Fruit fly (Drosophila melanogaster) whole organism, embryonic: ENCODE results near the gene CG5172.

ENCODE experiments used
- Adf1 ChIP-seq: fragments of 200-800 bp; sonication (Bioruptor generic); IDR thresholded peaks from 2 replicates; pipeline ENCODE4 v1.3.6; 2022; ENCODE audit warnings: missing biosample characterization, missing genetic modification characterization
- B-H2 ChIP-seq: fragments of 200-800 bp; sonication (Bioruptor generic); optimal IDR thresholded peaks from 2 replicates; lab custom pipeline; 2018; ENCODE audit warnings: missing biosample characterization, mild to moderate bottlenecking, missing genetic modification characterization
- Bdp1 ChIP-seq: fragments of 200-800 bp; sonication (Bioruptor generic); optimal IDR thresholded peaks from 3 replicates; lab custom pipeline; 2016; ENCODE audit warnings: missing biosample characterization, missing genetic modification characterization
- CG10654 ChIP-seq: fragments of 200-800 bp; sonication (Bioruptor generic); optimal IDR thresholded peaks from 2 replicates; lab custom pipeline; 2016; ENCODE audit warnings: missing biosample characterization, missing genetic modification characterization
- CG11093 ChIP-seq: fragments of 200-800 bp; sonication (Bioruptor generic); IDR thresholded peaks from 3 replicates; pipeline ENCODE4 v1.3.6; 2022; ENCODE audit warnings: missing biosample characterization, missing genetic modification characterization
- CG11695 ChIP-seq: fragments of 200-800 bp; sonication (Bioruptor generic); IDR thresholded peaks from 3 replicates; pipeline ENCODE4 v1.3.6; 2022; ENCODE audit warnings: missing biosample characterization, missing genetic modification characterization
- CG12391 ChIP-seq: fragments of 200-800 bp; sonication (Bioruptor generic); optimal IDR thresholded peaks from 3 replicates; lab custom pipeline; 2018; ENCODE audit warnings: missing biosample characterization, mild to moderate bottlenecking, missing genetic modification characterization, moderate library complexity
- CG12942 ChIP-seq: fragments of 200-800 bp; sonication (Bioruptor generic); optimal IDR thresholded peaks from 3 replicates; lab custom pipeline; 2016; ENCODE audit warnings: missing biosample characterization, missing genetic modification characterization
- CG13287 ChIP-seq: fragments of 200-800 bp; sonication (Bioruptor generic); IDR thresholded peaks from 2 replicates; pipeline ENCODE4 v1.3.6; 2022; ENCODE audit warnings: missing biosample characterization, missing genetic modification characterization; ENCODE audit not compliant: partially characterized antibody
- CG14014 ChIP-seq: fragments of 200-800 bp; sonication (Bioruptor generic); IDR thresholded peaks from 2 replicates; pipeline ENCODE4 v1.3.6; 2022; ENCODE audit warnings: missing biosample characterization, missing genetic modification characterization
- CG15011 ChIP-seq: fragments of 200-800 bp; sonication (Bioruptor generic); optimal IDR thresholded peaks from 3 replicates; lab custom pipeline; 2018; ENCODE audit warnings: missing biosample characterization, mild to moderate bottlenecking, missing genetic modification characterization
- CG15514 ChIP-seq: fragments of 200-800 bp; sonication (Bioruptor generic); optimal IDR thresholded peaks from 3 replicates; lab custom pipeline; 2017; ENCODE audit warnings: missing biosample characterization, missing genetic modification characterization, mild to moderate bottlenecking, moderate library complexity, missing genetic modification reagents
- CG17385 ChIP-seq: fragments of 200-800 bp; sonication (Bioruptor generic); optimal IDR thresholded peaks from 3 replicates; lab custom pipeline; 2018; ENCODE audit warnings: missing biosample characterization, mild to moderate bottlenecking, missing genetic modification characterization
- CG1792 ChIP-seq: fragments of 200-800 bp; sonication (Bioruptor generic); optimal IDR thresholded peaks from 2 replicates; lab custom pipeline; 2016; ENCODE audit warnings: missing biosample characterization, missing genetic modification characterization
- CG2202 ChIP-seq: fragments of 200-800 bp; sonication (Bioruptor generic); optimal IDR thresholded peaks from 2 replicates; lab custom pipeline; 2018; ENCODE audit warnings: missing biosample characterization, mild to moderate bottlenecking, missing genetic modification characterization
- CG2712 ChIP-seq: fragments of 200-800 bp; optimal IDR thresholded peaks from 3 replicates; lab custom pipeline; 2019; ENCODE audit warnings: missing biosample characterization, mild to moderate bottlenecking, missing genetic modification characterization, moderate library complexity
- CG2889 ChIP-seq: fragments of 200-800 bp; sonication (Bioruptor generic); IDR thresholded peaks from 3 replicates; pipeline ENCODE4 v1.3.6; 2022; ENCODE audit warnings: missing biosample characterization, missing genetic modification characterization
- CG32772 ChIP-seq: fragments of 200-800 bp; sonication (Bioruptor generic); IDR thresholded peaks from 2 replicates; pipeline ENCODE4 v1.3.6; 2022; ENCODE audit warnings: missing biosample characterization, missing genetic modification characterization
- CG4328 ChIP-seq: fragments of 200-800 bp; sonication (Bioruptor generic); optimal IDR thresholded peaks from 3 replicates; lab custom pipeline; 2017; ENCODE audit warnings: missing biosample characterization, missing genetic modification reagents, missing genetic modification characterization
- CG4707 ChIP-seq: fragments of 200-800 bp; sonication (Bioruptor generic); optimal IDR thresholded peaks from 2 replicates; lab custom pipeline; 2018; ENCODE audit warnings: missing biosample characterization, mild to moderate bottlenecking, missing genetic modification characterization, moderate library complexity
- CG7928 ChIP-seq: fragments of 200-800 bp; sonication (Bioruptor generic); optimal IDR thresholded peaks from 2 replicates; lab custom pipeline; 2017; ENCODE audit warnings: missing biosample characterization, mild to moderate bottlenecking, missing genetic modification characterization
- CG9437 ChIP-seq: fragments of 200-800 bp; sonication (Bioruptor generic); optimal IDR thresholded peaks from 2 replicates; lab custom pipeline; 2018; ENCODE audit warnings: missing biosample characterization, mild to moderate bottlenecking, missing genetic modification characterization
- CG9797 ChIP-seq: fragments of 200-800 bp; sonication (Bioruptor generic); optimal IDR thresholded peaks from 3 replicates; lab custom pipeline; 2018; ENCODE audit warnings: missing biosample characterization, mild to moderate bottlenecking, missing genetic modification characterization
- Dad ChIP-seq: fragments of 200-800 bp; sonication (Bioruptor generic); optimal IDR thresholded peaks from 3 replicates; lab custom pipeline; 2016; ENCODE audit warnings: missing biosample characterization, missing genetic modification characterization
- Dip2 ChIP-seq: fragments of 200-800 bp; sonication (Bioruptor generic); IDR thresholded peaks from 2 replicates; pipeline ENCODE4 v1.3.6; 2022; ENCODE audit warnings: missing biosample characterization, missing genetic modification characterization
- Doc3 ChIP-seq: fragments of 200-800 bp; sonication (Bioruptor generic); IDR thresholded peaks from 3 replicates; pipeline ENCODE4 v1.3.6; 2022; ENCODE audit warnings: missing biosample characterization, missing genetic modification characterization; ENCODE audit not compliant: partially characterized antibody
- Ets97D ChIP-seq: fragments of 200-800 bp; sonication (Bioruptor generic); optimal IDR thresholded peaks from 3 replicates; lab custom pipeline; 2016; ENCODE audit warnings: missing biosample characterization, missing genetic modification characterization
- Fer3 ChIP-seq: fragments of 200-800 bp; sonication (Bioruptor generic); optimal IDR thresholded peaks from 2 replicates; lab custom pipeline; 2018; ENCODE audit warnings: missing biosample characterization, mild to moderate bottlenecking, missing genetic modification characterization, moderate library complexity
- H15 ChIP-seq: fragments of 200-800 bp; sonication (Bioruptor generic); IDR thresholded peaks from 3 replicates; pipeline ENCODE4 v1.3.6; 2022; ENCODE audit warnings: missing biosample characterization, missing genetic modification characterization
- Kr ChIP-seq: fragments of 200-800 bp; sonication (Bioruptor generic); optimal IDR thresholded peaks from 2 replicates; lab custom pipeline; 2017; ENCODE audit warnings: missing biosample characterization, mild to moderate bottlenecking, missing genetic modification characterization
- Neu2 ChIP-seq: fragments of 200-800 bp; sonication (Bioruptor generic); optimal IDR thresholded peaks from 3 replicates; lab custom pipeline; 2016; ENCODE audit warnings: missing biosample characterization, missing genetic modification characterization, borderline replicate concordance
- Rfx ChIP-seq: fragments of 200-800 bp; sonication (Bioruptor generic); IDR thresholded peaks from 2 replicates; pipeline ENCODE4 v1.3.6; 2022; ENCODE audit warnings: missing biosample characterization, missing genetic modification characterization
- Usf ChIP-seq: fragments of 200-800 bp; sonication (Bioruptor generic); optimal IDR thresholded peaks from 2 replicates; lab custom pipeline; 2017; ENCODE audit warnings: missing genotype, missing biosample characterization, missing genetic modification characterization
- ato ChIP-seq: fragments of 200-800 bp; sonication (Bioruptor generic); IDR thresholded peaks from 2 replicates; pipeline ENCODE4 v1.3.6; 2022; ENCODE audit warnings: missing biosample characterization, missing genetic modification characterization; ENCODE audit not compliant: partially characterized antibody
- crol ChIP-seq: fragments of 200-800 bp; sonication (Bioruptor generic); IDR thresholded peaks from 2 replicates; pipeline ENCODE4 v1.3.6; 2022; ENCODE audit warnings: missing biosample characterization, missing genetic modification characterization
- dati ChIP-seq: fragments of 200-800 bp; sonication (Bioruptor generic); IDR thresholded peaks from 2 replicates; pipeline ENCODE4 v1.3.6; 2022; ENCODE audit warnings: missing biosample characterization, missing genetic modification characterization
- dmrt11E ChIP-seq: fragments of 200-800 bp; sonication (Bioruptor generic); optimal IDR thresholded peaks from 3 replicates; lab custom pipeline; 2018; ENCODE audit warnings: missing biosample characterization, mild to moderate bottlenecking, missing genetic modification characterization, moderate library complexity
- fru ChIP-seq: fragments of >200 bp; optimal IDR thresholded peaks from 2 replicates; lab custom pipeline; 2017
- fu2 ChIP-seq: fragments of 200-800 bp; sonication (Bioruptor generic); optimal IDR thresholded peaks from 2 replicates; lab custom pipeline; 2016; ENCODE audit warnings: missing biosample characterization, missing genetic modification characterization
- gfzf ChIP-seq: fragments of 200-800 bp; sonication (Bioruptor generic); optimal IDR thresholded peaks from 2 replicates; lab custom pipeline; 2016; ENCODE audit warnings: missing biosample characterization, mild to moderate bottlenecking, missing genetic modification characterization, moderate library complexity
- h ChIP-seq: fragments of >200 bp; optimal IDR thresholded peaks from 2 replicates; lab custom pipeline; 2017
- lov ChIP-seq, 2 experiments: fragments of 200-800 bp in 1 of 2; fragments of >200 bp in 1 of 2; sonication (Bioruptor generic) in 1 of 2; IDR thresholded peaks in 1 of 2; optimal IDR thresholded peaks in 1 of 2; 2 replicates in 1 of 2; 3 replicates in 1 of 2; pipeline versions ENCODE4 v1.3.6 to Lab custom; 2017 to 2022; ENCODE audit warnings: missing biosample characterization in 1 of 2, missing genetic modification characterization in 1 of 2
- pfk ChIP-seq: fragments of 200-800 bp; sonication (Bioruptor generic); optimal IDR thresholded peaks from 2 replicates; lab custom pipeline; 2018; ENCODE audit warnings: missing biosample characterization, mild to moderate bottlenecking, missing genetic modification characterization, moderate library complexity
- phol ChIP-seq: fragments of 200-800 bp; sonication (Bioruptor generic); optimal IDR thresholded peaks from 3 replicates; lab custom pipeline; 2018; ENCODE audit warnings: missing biosample characterization, mild to moderate bottlenecking, missing genetic modification characterization, moderate library complexity
- salm ChIP-seq: fragments of 200-800 bp; sonication (Bioruptor generic); optimal IDR thresholded peaks from 2 replicates; lab custom pipeline; 2018; ENCODE audit warnings: missing biosample characterization, mild to moderate bottlenecking, missing genetic modification characterization
- scrt ChIP-seq: fragments of 200-800 bp; sonication (Bioruptor generic); optimal IDR thresholded peaks from 2 replicates; lab custom pipeline; 2018; ENCODE audit warnings: missing biosample characterization, mild to moderate bottlenecking, missing genetic modification characterization, moderate library complexity
- sens ChIP-seq: fragments of 200-800 bp; sonication (Bioruptor generic); peaks from one replicate; lab custom pipeline; 2016; ENCODE audit warnings: missing biosample characterization, missing genetic modification characterization
- sim ChIP-seq: fragments of 200-800 bp; sonication (Bioruptor generic); IDR thresholded peaks from 2 replicates; pipeline ENCODE4 v1.3.6; 2022; ENCODE audit warnings: missing biosample characterization, missing genetic modification characterization
- slbo ChIP-seq: fragments of 200-800 bp; sonication (Bioruptor generic); IDR thresholded peaks from 2 replicates; pipeline ENCODE4 v1.3.6; 2022; ENCODE audit warnings: missing biosample characterization, missing genetic modification characterization
- trh ChIP-seq: fragments of 200-800 bp; sonication (Bioruptor generic); optimal IDR thresholded peaks from 2 replicates; lab custom pipeline; 2016; ENCODE audit warnings: missing biosample characterization, missing genetic modification characterization
- zfh2 ChIP-seq: fragments of 200-800 bp; sonication (Bioruptor generic); optimal IDR thresholded peaks from 2 replicates; lab custom pipeline; 2016; ENCODE audit warnings: missing biosample characterization, missing genetic modification characterization

CG5172 gene

DNA sequence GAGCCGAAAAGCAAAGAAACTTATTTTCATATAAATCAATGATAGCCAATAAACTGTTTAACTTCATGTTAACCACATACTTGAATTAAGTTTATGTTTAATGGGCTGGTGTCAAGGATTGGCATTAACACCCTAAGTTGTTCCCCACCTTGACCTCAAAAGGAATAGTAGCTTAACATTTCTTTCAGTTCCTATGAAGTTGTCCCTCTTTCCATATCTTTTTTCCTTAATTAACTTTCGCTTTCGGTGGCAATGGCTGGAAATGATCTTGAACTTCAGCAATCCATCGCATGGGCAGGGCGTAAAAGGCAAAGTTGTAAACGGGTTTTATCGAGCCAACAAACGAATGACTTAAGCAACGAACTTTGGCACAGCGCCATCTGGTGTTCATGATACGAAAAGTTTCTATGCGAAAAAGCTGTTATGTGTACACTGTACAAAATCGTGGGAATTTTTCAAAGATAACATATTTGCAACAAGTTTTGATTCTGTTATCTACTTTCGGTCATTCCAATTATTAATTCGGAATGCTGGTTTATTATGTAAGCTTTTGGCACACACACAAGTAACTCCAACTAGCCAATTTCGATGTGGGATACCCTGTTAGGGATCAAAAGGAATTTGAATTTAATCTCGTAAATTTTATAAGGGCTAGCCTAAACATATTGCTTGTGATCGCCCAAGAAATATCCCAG is 8.4 kb downstream of the CG5172 start (continued):
- TF ChIP-seq gfzf (GFP tag; lab: Kevin White, UChicago) (peak; percentile 3), crol (no peak), CG12391 (tag; lab: Kevin White, UChicago) (peak; percentile 32), CG12942 (GFP tag; lab: Kevin White, UChicago) (no peak), Bdp1 (GFP tag; lab: Kevin White, UChicago) (no peak), Rfx (no peak), CG11093 (no peak), dati (no peak), CG9797 (GFP tag; lab: Kevin White, UChicago) (no peak), CG11695 (GFP tag; lab: Robert Waterston, UW) (no peak), fru (no peak), trh (GFP tag; lab: Kevin White, UChicago) (no peak), lov (optimal IDR thresholded peaks at IDR 0.05; lab: Kevin White, UChicago) (no peak), lov (GFP tag; IDR thresholded peaks at IDR 0.05; lab: Robert Waterston, UW) (no peak), CG4707 (GFP tag; lab: Kevin White, UChicago) (no peak), pfk (GFP tag; lab: Kevin White, UChicago) (no peak), CG32772 (no peak), zfh2 (GFP tag; lab: Kevin White, UChicago) (no peak), sim (GFP tag; lab: Robert Waterston, UW) (no peak), CG7928 (GFP tag; lab: Kevin White, UChicago) (no peak), CG15011 (GFP tag; lab: Kevin White, UChicago) (no peak), h (no peak), ato (GFP tag; lab: Robert Waterston, UW) (no peak), Dad (GFP tag; lab: Kevin White, UChicago) (no peak), Doc3 (GFP tag; lab: Robert Waterston, UW) (no peak), CG17385 (GFP tag; lab: Kevin White, UChicago) (peak; percentile 18), Kr (GFP tag; lab: Kevin White, UChicago) (no peak), sens (GFP tag; lab: Kevin White, UChicago) (peak; percentile 76), fu2 (GFP tag; lab: Kevin White, UChicago) (no peak), slbo (GFP tag; lab: Robert Waterston, UW) (no peak; the same call in 1 of the 2 replicates), Dip2 (GFP tag; lab: Robert Waterston, UW) (peak; percentile 80), CG2712 (no peak), CG4328 (no peak), CG15514 (no peak), CG2202 (tag; lab: Kevin White, UChicago) (no peak), CG9437 (no peak), B-H2 (GFP tag; lab: Kevin White, UChicago) (no peak), Usf (GFP tag; lab: Kevin White, UChicago) (no peak), phol (tag; lab: Kevin White, UChicago) (no peak), Adf1 (GFP tag; lab: Robert Waterston, UW) (no peak), salm (tag; lab: Kevin White, UChicago) (no peak), H15 (GFP tag; lab: Robert Waterston, UW) (no peak), CG14014 (no peak), Neu2 (GFP tag; lab: Kevin White, UChicago) (no peak), dmrt11E (peak; percentile 54), scrt (no peak), CG1792 (no peak), CG10654 (GFP tag; lab: Kevin White, UChicago) (no peak), CG2889 (GFP tag; lab: Robert Waterston, UW) (no peak), Fer3 (tag; lab: Kevin White, UChicago) (no peak), CG13287 (GFP tag; lab: Robert Waterston, UW) (no peak), Ets97D (GFP tag; lab: Kevin White, UChicago) (no peak)
